Fruit fly (Drosophila melanogaster) S2 (cell line): ENCODE data around the gene b6.

Experiments used
- CG8478 ChIP-seq: fragments of >200 bp; optimal IDR thresholded peaks from 2 replicates; lab custom pipeline; 2018
- CTCF ChIP-seq, 2 experiments: fragments of >200 bp; optimal IDR thresholded peaks; 2 replicates each; lab custom pipeline; 2018

- TF ChIP-seq CG8478 (lab: Kevin White, UChicago) (no peak), CTCF (optimal IDR thresholded peaks at IDR 0.05; lab: Kevin White, UChicago) (no peak)
Observed at dm6 chrX:1691475-1691874, 5.1 kb downstream of the b6 start.
